Worm (Caenorhabditis elegans) whole organism, L4 larva: ENCODE measurements around the gene cox-17.
A peak's percentile ranks its signal among the peaks of the same experiment; 100 is the strongest.

Source experiments
- F26F4.8 ChIP-seq: fragments of 200-800 bp; sonication (Bioruptor generic); conservative IDR thresholded peaks from 2 replicates; pipeline ENCODE4 v1.3.6; 2022; ENCODE audit warnings: missing genetic modification characterization, missing compliant biosample characterization
- F37D6.2 ChIP-seq: sonication (generic microtip); optimal IDR thresholded peaks from 2 replicates; lab custom pipeline; 2016; ENCODE audit warnings: mild to moderate bottlenecking, missing genetic modification characterization, missing compliant biosample characterization
- T26A8.4 ChIP-seq: fragments of 200-800 bp; sonication (Bioruptor generic); IDR thresholded peaks from 2 replicates; pipeline ENCODE4 v1.3.6; 2022; ENCODE audit warnings: missing genetic modification characterization, missing compliant biosample characterization
- ZK546.5 ChIP-seq, 2 experiments: sonication (generic microtip); optimal IDR thresholded peaks; 2 replicates each; lab custom pipeline; 2017; ENCODE audit warnings: missing biosample characterization in 2 of 2, missing genetic modification characterization in 2 of 2
- ceh-20 ChIP-seq: fragments of 200-800 bp; sonication (Bioruptor generic); IDR thresholded peaks from 2 replicates; pipeline ENCODE4 v1.3.6; 2022; ENCODE audit warnings: missing genetic modification reagents, missing genetic modification characterization, missing compliant biosample characterization
- ceh-44 ChIP-seq: fragments of 200-800 bp; sonication (Bioruptor generic); IDR thresholded peaks from 2 replicates; pipeline ENCODE4 v1.3.6; 2022; ENCODE audit warnings: missing genetic modification reagents, missing genetic modification characterization, missing compliant biosample characterization
- ceh-62 ChIP-seq: sonication (generic microtip); optimal IDR thresholded peaks from 2 replicates; lab custom pipeline; 2017; ENCODE audit warnings: missing biosample characterization, missing genetic modification characterization
- ceh-82 ChIP-seq: sonication (generic microtip); optimal IDR thresholded peaks from 2 replicates; lab custom pipeline; 2017; ENCODE audit warnings: missing biosample characterization, missing genetic modification characterization
- cey-2 ChIP-seq: sonication (generic microtip); optimal IDR thresholded peaks from 3 replicates; lab custom pipeline; 2017; ENCODE audit warnings: missing genetic modification characterization, mild to moderate bottlenecking, missing compliant biosample characterization, antibody characterized with exemption, borderline replicate concordance; ENCODE audit not compliant: insufficient read depth
- dmd-8 ChIP-seq: fragments of 200-800 bp; sonication (Bioruptor generic); IDR thresholded peaks from 2 replicates; pipeline ENCODE4 v1.3.6; 2022; ENCODE audit warnings: missing genetic modification characterization, missing compliant biosample characterization
- duxl-1 ChIP-seq: sonication (generic microtip); optimal IDR thresholded peaks from 2 replicates; lab custom pipeline; 2016; ENCODE audit warnings: mild to moderate bottlenecking, missing genetic modification characterization, moderate library complexity, missing compliant biosample characterization; ENCODE audit not compliant: poor library complexity
- egl-27 ChIP-seq: sonication (generic microtip); optimal IDR thresholded peaks from 3 replicates; lab custom pipeline; 2017; ENCODE audit warnings: missing biosample characterization, missing genetic modification reagents, missing genetic modification characterization
- egl-43 ChIP-seq: fragments of 200-800 bp; sonication (Bioruptor generic); IDR thresholded peaks from 2 replicates; pipeline ENCODE4 v1.3.6; 2022; ENCODE audit warnings: missing genetic modification reagents, missing genetic modification characterization, missing compliant biosample characterization
- gei-8 ChIP-seq: fragments of 200-800 bp; sonication (Bioruptor generic); optimal IDR thresholded peaks from 2 replicates; lab custom pipeline; 2018; ENCODE audit warnings: mild to moderate bottlenecking, missing genetic modification characterization, missing compliant biosample characterization
- jun-1 ChIP-seq: fragments of 150-350 bp; optimal IDR thresholded peaks from 2 replicates; lab custom pipeline; 2014; ENCODE audit warnings: missing biosample characterization, missing genetic modification reagents, missing genetic modification characterization
- lim-7 ChIP-seq: fragments of 200-800 bp; sonication (Bioruptor generic); IDR thresholded peaks from 2 replicates; pipeline ENCODE4 v1.3.6; 2022; ENCODE audit warnings: missing genetic modification characterization, missing compliant biosample characterization
- lin-38 ChIP-seq: fragments of 200-800 bp; sonication (Bioruptor generic); IDR thresholded peaks from 2 replicates; pipeline ENCODE4 v1.3.6; 2022; ENCODE audit warnings: missing genetic modification reagents, missing genetic modification characterization, missing compliant biosample characterization
- lsy-2 ChIP-seq, 2 experiments: fragments of 150-350 bp in 1 of 2; sonication (generic microtip) in 1 of 2; optimal IDR thresholded peaks; 2 replicates each; lab custom pipeline; 2014 to 2017; ENCODE audit warnings: missing biosample characterization in 2 of 2, missing genetic modification characterization in 2 of 2
- mdl-1 ChIP-seq, 2 experiments: fragments of 150-350 bp in 1 of 2; sonication (generic microtip) in 1 of 2; optimal IDR thresholded peaks; 2 replicates each; lab custom pipeline; 2014 to 2017; ENCODE audit warnings: missing biosample characterization in 2 of 2, missing genetic modification characterization in 2 of 2
- nhr-102 ChIP-seq: sonication (generic microtip); optimal IDR thresholded peaks from 2 replicates; lab custom pipeline; 2016; ENCODE audit warnings: mild to moderate bottlenecking, missing genetic modification characterization, moderate library complexity, missing compliant biosample characterization
- nhr-48 ChIP-seq: sonication (generic microtip); optimal IDR thresholded peaks from 2 replicates; lab custom pipeline; 2016; ENCODE audit warnings: mild to moderate bottlenecking, missing genetic modification characterization, missing compliant biosample characterization
- nhr-77 ChIP-seq: fragments of 150-350 bp; optimal IDR thresholded peaks from 2 replicates; lab custom pipeline; 2014; ENCODE audit warnings: missing biosample characterization, missing genetic modification characterization
- pha-4 ChIP-seq, 2 experiments: fragments of 150-350 bp in 1 of 2; fragments of 200-800 bp in 1 of 2; sonication (Bioruptor generic) in 1 of 2; IDR thresholded peaks in 1 of 2; optimal IDR thresholded peaks in 1 of 2; 2 replicates each; pipeline versions ENCODE4 v1.3.6 to Lab custom; 2014 to 2022; ENCODE audit warnings: missing genetic modification characterization in 2 of 2, missing genetic modification reagents in 2 of 2, missing biosample characterization in 1 of 2, missing compliant biosample characterization in 1 of 2
- php-3 ChIP-seq: fragments of 200-800 bp; sonication (Bioruptor generic); IDR thresholded peaks from 2 replicates; pipeline ENCODE4 v1.3.6; 2022; ENCODE audit warnings: missing genetic modification reagents, missing genetic modification characterization, missing compliant biosample characterization
- pqm-1 ChIP-seq: sonication (generic microtip); optimal IDR thresholded peaks from 2 replicates; lab custom pipeline; 2017; ENCODE audit warnings: missing biosample characterization, missing genetic modification characterization
- saeg-2 ChIP-seq: fragments of 200-800 bp; sonication (Bioruptor generic); IDR thresholded peaks from 2 replicates; pipeline ENCODE4 v1.3.6; 2022; ENCODE audit warnings: missing genetic modification reagents, missing genetic modification characterization, missing compliant biosample characterization
- set-16 ChIP-seq: fragments of 200-800 bp; sonication (Bioruptor generic); IDR thresholded peaks from 2 replicates; pipeline ENCODE4 v1.3.6; 2022; ENCODE audit warnings: missing genetic modification reagents, missing genetic modification characterization, missing compliant biosample characterization
- skn-1 ChIP-seq: fragments of 150-350 bp; optimal IDR thresholded peaks from 2 replicates; lab custom pipeline; 2014; ENCODE audit warnings: missing biosample characterization, missing genetic modification characterization
- tag-97 ChIP-seq: fragments of 200-800 bp; sonication (Bioruptor generic); IDR thresholded peaks from 2 replicates; pipeline ENCODE4 v1.3.6; 2022; ENCODE audit warnings: missing genetic modification characterization, missing compliant biosample characterization
- tra-1 ChIP-seq: fragments of 200-800 bp; sonication (Bioruptor generic); IDR thresholded peaks from 2 replicates; pipeline ENCODE4 v1.3.6; 2022; ENCODE audit warnings: missing genetic modification reagents, missing genetic modification characterization, missing compliant biosample characterization
- unc-39 ChIP-seq: sonication (generic microtip); optimal IDR thresholded peaks from 2 replicates; lab custom pipeline; 2017; ENCODE audit warnings: missing biosample characterization, missing genetic modification characterization

Gene cox-17

ce11 chrIII:235115-235514, 44.3 kb downstream of the cox-17 start (continued):
- no peak for TF ChIP-seq ceh-82 (tag; lab: Kevin White, UChicago)
- no peak for TF ChIP-seq php-3 (GFP tag; lab: Robert Waterston, UW)
- no peak for TF ChIP-seq egl-27 (tag; lab: Kevin White, UChicago)
- TF ChIP-seq pha-4 (GFP tag; IDR thresholded peaks at IDR 0.05; lab: Robert Waterston, UW): no peak
- TF ChIP-seq pha-4 (tag; optimal IDR thresholded peaks at IDR 0.05; lab: Kevin White, UChicago): no peak
- TF ChIP-seq skn-1: no peak
- TF ChIP-seq ceh-44: no peak
- peak; percentile 54 for TF ChIP-seq nhr-102 (tag; lab: Kevin White, UChicago)
- TF ChIP-seq saeg-2 (GFP tag; lab: Robert Waterston, UW): no peak
- TF ChIP-seq ceh-20 (GFP tag; lab: Robert Waterston, UW): no peak
- peak in 1 of 2 experiments; percentile 60 for TF ChIP-seq lsy-2 (tag; optimal IDR thresholded peaks at IDR 0.05; lab: Kevin White, UChicago)
- no peak for TF ChIP-seq mdl-1 (tag; optimal IDR thresholded peaks at IDR 0.05; lab: Kevin White, UChicago)
- no peak for TF ChIP-seq jun-1 (tag; lab: Kevin White, UChicago)
- no peak for TF ChIP-seq gei-8 (GFP tag; lab: Kevin White, UChicago)
- TF ChIP-seq duxl-1: no peak
- 0 out of 2 replicates have a peak, but pooled peaks have one; percentile 35 for TF ChIP-seq tra-1
- no peak for TF ChIP-seq nhr-48 (tag; lab: Kevin White, UChicago)
- no peak for TF ChIP-seq F26F4.8 (GFP tag; lab: Robert Waterston, UW)
- TF ChIP-seq lin-38 (GFP tag; lab: Robert Waterston, UW): peak; percentile 68
- no peak for TF ChIP-seq set-16 (GFP tag; lab: Robert Waterston, UW)
- TF ChIP-seq T26A8.4: peak; percentile 74; the same call in 1 of the 2 replicates
- no peak for TF ChIP-seq ZK546.5 (tag; optimal IDR thresholded peaks at IDR 0.05; lab: Kevin White, UChicago)
- no peak for TF ChIP-seq pqm-1 (tag; lab: Kevin White, UChicago)
- no peak for TF ChIP-seq tag-97 (GFP tag; lab: Robert Waterston, UW)
- no peak for TF ChIP-seq ceh-62
- no peak for TF ChIP-seq cey-2
- TF ChIP-seq nhr-77: no peak
- TF ChIP-seq lim-7 (GFP tag; lab: Robert Waterston, UW): no peak
- TF ChIP-seq dmd-8 (GFP tag; lab: Robert Waterston, UW): no peak
- no peak for TF ChIP-seq F37D6.2 (tag; lab: Kevin White, UChicago)
- no peak for TF ChIP-seq unc-39 (tag; lab: Kevin White, UChicago)

- TF ChIP-seq T26A8.4 (no peak), egl-43 (no peak), ceh-20 (GFP tag; lab: Robert Waterston, UW) (no peak)
These were observed 44.8 kb downstream of the cox-17 start, which contains the start of gene hpo-29 for ce11 chrIII:235544-235943. TSS of gene hpo-29 (plus strand) at chrIII:235844.
